Worm (Caenorhabditis elegans) whole organism, dauer: ENCODE data around the gene nmy-1.

Experiments used
- unc-62 ChIP-seq: sonication (generic microtip); optimal IDR thresholded peaks from 2 replicates; lab custom pipeline; 2017; ENCODE audit warnings: missing biosample characterization, missing genetic modification reagents, missing genetic modification characterization

The nmy-1 gene

ce11 chrX:2898256-2898655, 11.1 kb upstream of the nmy-1 start, which contains the start of gene F52B10.3:
Gene F52B10.3 (minus strand): TSS chrX:2898356.
- no peak for TF ChIP-seq unc-62 (GFP tag; lab: Kevin White, UChicago)

- TF ChIP-seq unc-62 (GFP tag; lab: Kevin White, UChicago): no peak
Measured at ce11 chrX:2900897-2901496, 8.3 kb upstream of the nmy-1 start.

ce11 chrX:2902854-2903253, 6.5 kb upstream of the nmy-1 start:
- no peak for TF ChIP-seq unc-62 (GFP tag; lab: Kevin White, UChicago)

ce11 chrX:2903715-2904419, 5.5 kb upstream of the nmy-1 start:
- TF ChIP-seq unc-62 (GFP tag; lab: Kevin White, UChicago): no peak

- TF ChIP-seq unc-62 (GFP tag; lab: Kevin White, UChicago): no peak
Measured at ce11 chrX:2906062-2906732, 3.1 kb upstream of the nmy-1 start.

ce11 chrX:2907296-2907873, 1.9 kb upstream of the nmy-1 start:
- no peak for TF ChIP-seq unc-62 (GFP tag; lab: Kevin White, UChicago)

- TF ChIP-seq unc-62 (GFP tag; lab: Kevin White, UChicago): no peak
Measured at ce11 chrX:2912689-2913088, 3.4 kb downstream of the nmy-1 start.

- no peak for TF ChIP-seq unc-62 (GFP tag; lab: Kevin White, UChicago)
Measured at ce11 chrX:2919488-2919887, 10.2 kb downstream of the nmy-1 start.

ce11 chrX:2920456-2920855, 11.1 kb downstream of the nmy-1 start:
- TF ChIP-seq unc-62 (GFP tag; lab: Kevin White, UChicago): no peak

ce11 chrX:2921737-2922136, 12.4 kb downstream of the nmy-1 start:
- no peak for TF ChIP-seq unc-62 (GFP tag; lab: Kevin White, UChicago)

ce11 chrX:2922602-2923203, 13.4 kb downstream of the nmy-1 start:
- TF ChIP-seq unc-62 (GFP tag; lab: Kevin White, UChicago): no peak

- no peak for TF ChIP-seq unc-62 (GFP tag; lab: Kevin White, UChicago)
Measured at ce11 chrX:2923888-2924287, 14.6 kb downstream of the nmy-1 start, which contains the start of gene hst-3.2. Gene hst-3.2 (minus strand): TSS chrX:2923988.

ce11 chrX:2924438-2924837, 15.1 kb downstream of the nmy-1 start:
- no peak for TF ChIP-seq unc-62 (GFP tag; lab: Kevin White, UChicago)

ce11 chrX:2925950-2926349, 16.6 kb downstream of the nmy-1 start:
- no peak for TF ChIP-seq unc-62 (GFP tag; lab: Kevin White, UChicago)

ce11 chrX:2927576-2927975, 18.2 kb downstream of the nmy-1 start:
- no peak for TF ChIP-seq unc-62 (GFP tag; lab: Kevin White, UChicago)

ce11 chrX:2928089-2928488, 18.8 kb downstream of the nmy-1 start:
- no peak for TF ChIP-seq unc-62 (GFP tag; lab: Kevin White, UChicago)
